Fruit fly (Drosophila melanogaster) S2 (cell line): ENCODE data around the gene Prx1.

Experiments used
- CG8478 ChIP-seq: fragments of >200 bp; optimal IDR thresholded peaks from 2 replicates; lab custom pipeline; 2018
- CTCF ChIP-seq, 2 experiments: fragments of >200 bp; optimal IDR thresholded peaks; 2 replicates each; lab custom pipeline; 2018

dm6 chr3L:15230178-15230856 is 22.7 kb downstream of the Prx1 start:
- TF ChIP-seq CG8478 (no peak), CTCF (optimal IDR thresholded peaks at IDR 0.05; lab: Kevin White, UChicago) (no peak)
